Worm (Caenorhabditis elegans) whole organism, young adult: Measurements from ENCODE around the gene T10G3.3.

Source experiments
- B0019.2 ChIP-seq: fragments of 200-800 bp; sonication (Bioruptor generic); conservative IDR thresholded peaks from 2 replicates; pipeline ENCODE4 v1.3.6; 2022; ENCODE audit warnings: missing genetic modification reagents, missing genetic modification characterization, missing compliant biosample characterization
- B0035.1 ChIP-seq: sonication (generic microtip); optimal IDR thresholded peaks from 2 replicates; lab custom pipeline; 2016; ENCODE audit warnings: missing genetic modification characterization, mild to moderate bottlenecking, missing compliant biosample characterization, missing genotype, missing genetic modification reagents
- F22D6.2 ChIP-seq: sonication (generic microtip); optimal IDR thresholded peaks from 2 replicates; lab custom pipeline; 2016; ENCODE audit warnings: mild to moderate bottlenecking, missing genetic modification characterization, missing compliant biosample characterization
- F37B4.10 ChIP-seq: fragments of 200-800 bp; sonication (Bioruptor generic); IDR thresholded peaks from 2 replicates; pipeline ENCODE4 v1.3.6; 2022; ENCODE audit warnings: missing genetic modification characterization, missing compliant biosample characterization
- F57C9.4 ChIP-seq: sonication (generic microtip); optimal IDR thresholded peaks from 2 replicates; lab custom pipeline; 2017; ENCODE audit warnings: mild to moderate bottlenecking, missing genetic modification characterization, missing compliant biosample characterization
- Y53F4B.3 ChIP-seq: fragments of 200-800 bp; sonication (Bioruptor generic); IDR thresholded peaks from 2 replicates; pipeline ENCODE4 v1.3.6; 2022; ENCODE audit warnings: missing genetic modification reagents, missing genetic modification characterization, missing compliant biosample characterization
- Y56A3A.18 ChIP-seq: fragments of 200-800 bp; sonication (Bioruptor generic); IDR thresholded peaks from 2 replicates; pipeline ENCODE4 v1.3.6; 2022; ENCODE audit warnings: missing genetic modification reagents, missing genetic modification characterization, missing compliant biosample characterization
- Y95B8A.8 ChIP-seq: fragments of 200-800 bp; sonication (Bioruptor generic); IDR thresholded peaks from 2 replicates; pipeline ENCODE4 v1.3.6; 2022; ENCODE audit warnings: missing genetic modification reagents, missing genetic modification characterization, missing compliant biosample characterization
- aptf-2 ChIP-seq: fragments of 200-800 bp; sonication (Bioruptor generic); conservative IDR thresholded peaks from 2 replicates; pipeline ENCODE4 v1.3.6; 2022; ENCODE audit warnings: missing genetic modification reagents, missing genetic modification characterization, missing compliant biosample characterization
- aptf-3 ChIP-seq: fragments of 200-800 bp; sonication (Bioruptor generic); IDR thresholded peaks from 2 replicates; pipeline ENCODE4 v1.3.6; 2022; ENCODE audit warnings: missing genetic modification characterization, missing compliant biosample characterization
- atf-7 ChIP-seq: sonication (generic microtip); optimal IDR thresholded peaks from 2 replicates; lab custom pipeline; 2017; ENCODE audit warnings: mild to moderate bottlenecking, missing genetic modification characterization, missing compliant biosample characterization
- attf-5 ChIP-seq: fragments of 200-800 bp; sonication (Bioruptor generic); optimal IDR thresholded peaks from 2 replicates; lab custom pipeline; 2018; ENCODE audit warnings: mild to moderate bottlenecking, missing genetic modification characterization, missing compliant biosample characterization
- ceh-100 ChIP-seq: fragments of 200-800 bp; sonication (Bioruptor generic); IDR thresholded peaks from 2 replicates; pipeline ENCODE4 v1.3.6; 2022; ENCODE audit warnings: missing genetic modification reagents, missing genetic modification characterization, missing compliant biosample characterization
- ceh-27 ChIP-seq: fragments of 200-800 bp; sonication (Bioruptor generic); optimal IDR thresholded peaks from 2 replicates; lab custom pipeline; 2018; ENCODE audit warnings: mild to moderate bottlenecking, missing genetic modification characterization, moderate library complexity, missing compliant biosample characterization
- dpl-1 ChIP-seq: fragments of 150-350 bp; optimal IDR thresholded peaks from 2 replicates; lab custom pipeline; 2014; ENCODE audit warnings: missing biosample characterization, missing genetic modification reagents, missing genetic modification characterization
- egrh-3 ChIP-seq: fragments of 200-800 bp; sonication (Bioruptor generic); IDR thresholded peaks from 2 replicates; pipeline ENCODE4 v1.3.6; 2022; ENCODE audit warnings: missing genetic modification reagents, missing genetic modification characterization, missing compliant biosample characterization
- fkh-3 ChIP-seq: sonication (generic microtip); optimal IDR thresholded peaks from 2 replicates; lab custom pipeline; 2016; ENCODE audit warnings: mild to moderate bottlenecking, missing genetic modification characterization, missing compliant biosample characterization
- gei-17 ChIP-seq: fragments of 200-800 bp; sonication (Bioruptor generic); optimal IDR thresholded peaks from 2 replicates; lab custom pipeline; 2018; ENCODE audit warnings: mild to moderate bottlenecking, missing genetic modification characterization, missing compliant biosample characterization
- him-1 ChIP-seq: sonication (generic microtip); optimal IDR thresholded peaks from 2 replicates; lab custom pipeline; 2016; ENCODE audit warnings: missing genotype, missing genetic modification reagents, missing genetic modification characterization, missing compliant biosample characterization
- hlh-26 ChIP-seq: fragments of 200-800 bp; sonication (Bioruptor generic); conservative IDR thresholded peaks from 2 replicates; pipeline ENCODE4 v1.3.6; 2022; ENCODE audit warnings: missing genetic modification reagents, missing genetic modification characterization, missing compliant biosample characterization
- hmg-1.2 ChIP-seq: fragments of 200-800 bp; sonication (Bioruptor generic); IDR thresholded peaks from 2 replicates; pipeline ENCODE4 v1.3.6; 2022; ENCODE audit warnings: missing genetic modification reagents, missing genetic modification characterization, missing compliant biosample characterization
- hmg-20 ChIP-seq: fragments of 200-800 bp; sonication (Bioruptor generic); IDR thresholded peaks from 2 replicates; pipeline ENCODE4 v1.3.6; 2022; ENCODE audit warnings: missing genetic modification reagents, missing genetic modification characterization, missing compliant biosample characterization
- hsf-1 ChIP-seq: fragments of 200-800 bp; sonication (Bioruptor generic); IDR thresholded peaks from 2 replicates; pipeline ENCODE4 v1.3.6; 2022; ENCODE audit warnings: missing genetic modification reagents, missing genetic modification characterization, missing compliant biosample characterization
- lag-1 ChIP-seq: fragments of 200-800 bp; sonication (Bioruptor generic); IDR thresholded peaks from 2 replicates; pipeline ENCODE4 v1.3.6; 2022; ENCODE audit warnings: missing genetic modification reagents, missing genetic modification characterization, missing compliant biosample characterization
- lin-35 ChIP-seq, 3 experiments: fragments of 150-350 bp in 2 of 3; sonication (generic microtip) in 1 of 3; optimal IDR thresholded peaks; 2 replicates each; lab custom pipeline; 2014 to 2018; ENCODE audit warnings: missing biosample characterization in 3 of 3, missing genetic modification characterization in 3 of 3, missing genetic modification reagents in 3 of 3
- lin-40 ChIP-seq: sonication (generic microtip); optimal IDR thresholded peaks from 2 replicates; lab custom pipeline; 2016; ENCODE audit warnings: missing genetic modification characterization, mild to moderate bottlenecking, missing compliant biosample characterization, missing genotype, missing genetic modification reagents
- lir-1 ChIP-seq: fragments of 200-800 bp; sonication (Bioruptor generic); conservative IDR thresholded peaks from 2 replicates; pipeline ENCODE4 v1.3.6; 2022; ENCODE audit warnings: missing genetic modification reagents, missing genetic modification characterization, missing compliant biosample characterization
- madf-3 ChIP-seq: fragments of 200-800 bp; sonication (Bioruptor generic); IDR thresholded peaks from 2 replicates; pipeline ENCODE4 v1.3.6; 2022; ENCODE audit warnings: missing genetic modification reagents, missing genetic modification characterization, missing compliant biosample characterization
- mxl-1 ChIP-seq: sonication (generic microtip); optimal IDR thresholded peaks from 2 replicates; lab custom pipeline; 2016; ENCODE audit warnings: missing genetic modification characterization, missing compliant biosample characterization
- nfya-2 ChIP-seq: fragments of 200-800 bp; sonication (Bioruptor generic); IDR thresholded peaks from 2 replicates; pipeline ENCODE4 v1.3.6; 2022; ENCODE audit warnings: missing genetic modification reagents, missing genetic modification characterization, missing compliant biosample characterization
- nfyb-1 ChIP-seq: fragments of 200-800 bp; sonication (Bioruptor generic); IDR thresholded peaks from 2 replicates; pipeline ENCODE4 v1.3.6; 2022; ENCODE audit warnings: missing genetic modification reagents, missing genetic modification characterization, missing compliant biosample characterization
- nhr-120 ChIP-seq: fragments of 200-800 bp; sonication (Bioruptor generic); IDR thresholded peaks from 2 replicates; pipeline ENCODE4 v1.3.6; 2022; ENCODE audit warnings: missing genetic modification characterization, missing compliant biosample characterization
- nhr-179 ChIP-seq: sonication (generic microtip); optimal IDR thresholded peaks from 2 replicates; lab custom pipeline; 2016; ENCODE audit warnings: mild to moderate bottlenecking, missing genetic modification characterization, missing compliant biosample characterization
- pha-4 ChIP-seq: fragments of 150-350 bp; sonication (generic microtip); optimal IDR thresholded peaks from 2 replicates; lab custom pipeline; 2014; ENCODE audit warnings: missing biosample characterization, missing genetic modification reagents, missing genetic modification characterization
- repo-1 ChIP-seq: sonication (generic microtip); optimal IDR thresholded peaks from 2 replicates; lab custom pipeline; 2017; ENCODE audit warnings: mild to moderate bottlenecking, missing genetic modification characterization, missing compliant biosample characterization
- rpc-1 ChIP-seq, 2 experiments: fragments of 150-350 bp in 1 of 2; sonication (generic microtip) in 1 of 2; optimal IDR thresholded peaks; 2 replicates each; lab custom pipeline; 2014 to 2018; ENCODE audit warnings: missing biosample characterization in 1 of 2, missing genetic modification characterization in 1 of 2, missing genetic modification reagents in 1 of 2, missing genotype in 1 of 2
- snpc-1.1 ChIP-seq: sonication (generic microtip); optimal IDR thresholded peaks from 2 replicates; lab custom pipeline; 2017; ENCODE audit warnings: missing genetic modification characterization, mild to moderate bottlenecking, missing compliant biosample characterization, antibody characterized with exemption, moderate library complexity, missing genotype, missing genetic modification reagents; ENCODE audit not compliant: insufficient read depth
- somi-1 ChIP-seq: fragments of 200-800 bp; sonication (Bioruptor generic); optimal IDR thresholded peaks from 2 replicates; lab custom pipeline; 2018; ENCODE audit warnings: mild to moderate bottlenecking, missing genetic modification characterization, missing compliant biosample characterization
- tbp1 ChIP-seq: fragments of 200-800 bp; sonication (Bioruptor generic); optimal IDR thresholded peaks from 2 replicates; lab custom pipeline; 2018; ENCODE audit warnings: mild to moderate bottlenecking, missing genetic modification characterization, missing compliant biosample characterization
- tbx-9 ChIP-seq: sonication (generic microtip); optimal IDR thresholded peaks from 2 replicates; lab custom pipeline; 2016; ENCODE audit warnings: borderline replicate concordance, missing genetic modification characterization, inconsistent platforms, missing compliant biosample characterization
- unc-62 ChIP-seq: fragments of 150-350 bp; optimal IDR thresholded peaks from 2 replicates; lab custom pipeline; 2014; ENCODE audit warnings: missing biosample characterization, missing genetic modification reagents, missing genetic modification characterization
- xnd-1 ChIP-seq: sonication (generic microtip); optimal IDR thresholded peaks from 2 replicates; lab custom pipeline; 2016; ENCODE audit warnings: missing genotype, missing genetic modification reagents, missing genetic modification characterization, missing compliant biosample characterization
- ztf-25 ChIP-seq: fragments of 200-800 bp; sonication (Bioruptor generic); IDR thresholded peaks from 2 replicates; pipeline ENCODE4 v1.3.6; 2022; ENCODE audit warnings: missing genetic modification reagents, missing genetic modification characterization, missing compliant biosample characterization
- ztf-26 ChIP-seq: sonication (generic microtip); optimal IDR thresholded peaks from 2 replicates; lab custom pipeline; 2017; ENCODE audit warnings: missing genetic modification characterization, missing compliant biosample characterization
- ztf-28 ChIP-seq: fragments of 200-800 bp; sonication (Bioruptor generic); IDR thresholded peaks from 2 replicates; pipeline ENCODE4 v1.3.6; 2022; ENCODE audit warnings: missing genetic modification reagents, missing genetic modification characterization, missing compliant biosample characterization
- ztf-6 ChIP-seq: fragments of 200-800 bp; sonication (Bioruptor generic); IDR thresholded peaks from 2 replicates; pipeline ENCODE4 v1.3.6; 2022; ENCODE audit warnings: missing genetic modification reagents, missing genetic modification characterization, missing compliant biosample characterization

The T10G3.3 gene

ce11 chrV:13468190-13468765 lies 21.7 kb downstream of the T10G3.3 start, which contains the start of the genes F25H9.6 and F25H9.7 (continued):
- TF ChIP-seq snpc-1.1 (no peak), unc-62 (GFP tag; lab: Kevin White, UChicago) (no peak), ceh-100 (GFP tag; lab: Robert Waterston, UW) (peak; percentile 79), nfyb-1 (GFP tag; lab: Robert Waterston, UW) (peak; percentile 81), dpl-1 (GFP tag; lab: Kevin White, UChicago) (no peak), Y95B8A.8 (GFP tag; lab: Robert Waterston, UW) (no peak), rpc-1 (optimal IDR thresholded peaks at IDR 0.05; lab: Kevin White, UChicago) (no peak), rpc-1 (tag; optimal IDR thresholded peaks at IDR 0.05; lab: Kevin White, UChicago) (no peak), xnd-1 (tag; lab: Kevin White, UChicago) (peak; percentile 44), madf-3 (no peak; the same call in 1 of the 2 replicates), ztf-25 (no peak), nfya-2 (GFP tag; lab: Robert Waterston, UW) (no peak), pha-4 (tag; lab: Kevin White, UChicago) (no peak), F37B4.10 (no peak), hmg-20 (GFP tag; lab: Robert Waterston, UW) (peak; percentile 82), fkh-3 (tag; lab: Kevin White, UChicago) (no peak), hsf-1 (peak; percentile 60; the same call in 1 of the 2 replicates), atf-7 (tag; lab: Kevin White, UChicago) (peak; percentile 44), aptf-3 (GFP tag; lab: Robert Waterston, UW) (no peak), gei-17 (GFP tag; lab: Kevin White, UChicago) (no peak), nhr-179 (tag; lab: Kevin White, UChicago) (no peak), mxl-1 (no peak), tbp1 (GFP tag; lab: Kevin White, UChicago) (peak; percentile 58), hmg-1.2 (0 out of 2 replicates have a peak, but pooled peaks have one; percentile 29), ztf-28 (0 out of 2 replicates have a peak, but pooled peaks have one; percentile 70), attf-5 (GFP tag; lab: Kevin White, UChicago) (no peak), somi-1 (GFP tag; lab: Kevin White, UChicago) (peak; percentile 53), repo-1 (tag; lab: Kevin White, UChicago) (peak; percentile 58), tbx-9 (no peak), Y53F4B.3 (GFP tag; lab: Robert Waterston, UW) (no peak), hlh-26 (no peak), F22D6.2 (tag; lab: Kevin White, UChicago) (peak; percentile 76), lin-40 (tag; lab: Kevin White, UChicago) (peak; percentile 77), lag-1 (no peak)

- TF ChIP-seq ceh-27 (GFP tag; lab: Kevin White, UChicago) (peak; percentile 4), hmg-20 (GFP tag; lab: Robert Waterston, UW) (no peak)
Observed at ce11 chrV:13464123-13464522, 25.9 kb downstream of the T10G3.3 start.

ce11 chrV:13462974-13463373 lies 27.0 kb downstream of the T10G3.3 start, which contains the start of gene frm-10:
Gene frm-10, plus strand, starts transcription at chrV:13463207.
- TF ChIP-seq egrh-3 (no peak), madf-3 (no peak), nfya-2 (GFP tag; lab: Robert Waterston, UW) (no peak), Y95B8A.8 (GFP tag; lab: Robert Waterston, UW) (no peak), nfyb-1 (GFP tag; lab: Robert Waterston, UW) (peak; percentile 74; the same call in 1 of the 2 replicates), B0019.2 (GFP tag; lab: Robert Waterston, UW) (no peak), F57C9.4 (tag; lab: Kevin White, UChicago) (no peak), aptf-2 (GFP tag; lab: Robert Waterston, UW) (no peak), hmg-20 (GFP tag; lab: Robert Waterston, UW) (no peak), nhr-120 (GFP tag; lab: Robert Waterston, UW) (no peak), lir-1 (no peak), ztf-6 (GFP tag; lab: Robert Waterston, UW) (no peak), F22D6.2 (tag; lab: Kevin White, UChicago) (no peak), B0035.1 (tag; lab: Kevin White, UChicago) (no peak), him-1 (no peak), hlh-26 (no peak), ztf-26 (tag; lab: Kevin White, UChicago) (no peak), pha-4 (tag; lab: Kevin White, UChicago) (peak; percentile 34), attf-5 (GFP tag; lab: Kevin White, UChicago) (peak; percentile 93), Y56A3A.18 (no peak), lin-35 (GFP tag; optimal IDR thresholded peaks at IDR 0.05; lab: Kevin White, UChicago) (no peak)
